Worm (Caenorhabditis elegans): ENCODE measurements around the gene kle-2.

kle-2 gene

ce11 chrIII:7925968-7926367 is 15.5 kb upstream of the kle-2 start:
- no peak for TF ChIP-seq mep-1 (tag; optimal IDR thresholded peaks at IDR 0.05)
- TF ChIP-seq sem-2 (GFP tag; optimal IDR thresholded peaks at IDR 0.05), result no peak
- no peak for TF ChIP-seq snpc-4 (tag; optimal IDR thresholded peaks at IDR 0.05)
- no peak for TF ChIP-seq elt-1 (tag; optimal IDR thresholded peaks at IDR 0.05; ENCODE audit: borderline replicate concordance, insufficient read depth)
- TF ChIP-seq nhr-28 (tag; optimal IDR thresholded peaks at IDR 0.05), result no peak
- no peak for TF ChIP-seq nhr-12 (tag; optimal IDR thresholded peaks at IDR 0.05)
- peak; percentile 24 for TF ChIP-seq nhr-237 (tag; optimal IDR thresholded peaks at IDR 0.05)
- TF ChIP-seq ceh-39 (tag; optimal IDR thresholded peaks at IDR 0.05), result no peak
- no peak for TF ChIP-seq bed-3 (GFP tag; optimal IDR thresholded peaks at IDR 0.05)
- no peak for TF ChIP-seq hlh-1 (tag; optimal IDR thresholded peaks at IDR 0.05)
- TF ChIP-seq lin-32 (GFP tag; optimal IDR thresholded peaks at IDR 0.05), result no peak
- TF ChIP-seq pha-4 (tag; optimal IDR thresholded peaks at IDR 0.05), result peak; percentile 34
- no peak for TF ChIP-seq mls-2 (tag; optimal IDR thresholded peaks at IDR 0.05)
- peak; percentile 78 for TF ChIP-seq ham-2 (GFP tag; optimal IDR thresholded peaks at IDR 0.05)
- TF ChIP-seq lsy-2 (tag; optimal IDR thresholded peaks at IDR 0.05), result peak; percentile 2
- TF ChIP-seq lin-13 (tag; optimal IDR thresholded peaks at IDR 0.05), result no peak
- no peak for TF ChIP-seq mab-5 (tag; optimal IDR thresholded peaks at IDR 0.05)
- no peak for TF ChIP-seq unc-120 (tag; optimal IDR thresholded peaks at IDR 0.05; ENCODE audit: poor library complexity, severe bottlenecking)

- no peak for TF ChIP-seq sptf-1 (tag; optimal IDR thresholded peaks at IDR 0.05)
- TF ChIP-seq nhr-237 (tag; optimal IDR thresholded peaks at IDR 0.05), result peak; percentile 16
- TF ChIP-seq lsy-2 (tag; optimal IDR thresholded peaks at IDR 0.05), result peak; percentile 34
These were observed 12.9 kb upstream of the kle-2 start, which contains the start of the genes C29E4.13 and npp-15 for ce11 chrIII:7928549-7929129. TSS of gene C29E4.13 (minus strand) at chrIII:7928717. TSS of gene npp-15 (plus strand) at chrIII:7929043.

ce11 chrIII:7933235-7933634 is 8.3 kb upstream of the kle-2 start, which contains the start of gene ran-2:
TSS of gene ran-2 (plus strand) at chrIII:7933535.
- TF ChIP-seq tbx-8 (GFP tag; optimal IDR thresholded peaks at IDR 0.05), result no peak
- TF ChIP-seq nhr-28 (tag; optimal IDR thresholded peaks at IDR 0.05), result no peak
- no peak for TF ChIP-seq cnd-1 (tag; optimal IDR thresholded peaks at IDR 0.05)
- TF ChIP-seq elt-3 (tag; optimal IDR thresholded peaks at IDR 0.05), result no peak
- TF ChIP-seq mab-5 (tag; optimal IDR thresholded peaks at IDR 0.05), result no peak
- TF ChIP-seq snpc-4 (tag; optimal IDR thresholded peaks at IDR 0.05), result no peak
- no peak for TF ChIP-seq M03D4.4 (tag; optimal IDR thresholded peaks at IDR 0.05)
- no peak for TF ChIP-seq ces-1 (GFP tag; optimal IDR thresholded peaks at IDR 0.05)
- TF ChIP-seq elt-1 (tag; optimal IDR thresholded peaks at IDR 0.05; ENCODE audit: borderline replicate concordance, insufficient read depth), result no peak
- no peak for TF ChIP-seq nhr-76 (tag; optimal IDR thresholded peaks at IDR 0.05)
- TF ChIP-seq lin-13 (tag; optimal IDR thresholded peaks at IDR 0.05), result no peak
- no peak for TF ChIP-seq zip-8 (tag; optimal IDR thresholded peaks at IDR 0.05)

- TF ChIP-seq sptf-1 (tag; optimal IDR thresholded peaks at IDR 0.05) (no peak), flh-1 (GFP tag; optimal IDR thresholded peaks at IDR 0.05) (no peak), ceh-43 (GFP tag; optimal IDR thresholded peaks at IDR 0.05) (no peak), nhr-28 (tag; optimal IDR thresholded peaks at IDR 0.05) (no peak), unc-120 (tag; optimal IDR thresholded peaks at IDR 0.05; ENCODE audit: poor library complexity, severe bottlenecking) (no peak), lin-32 (GFP tag; optimal IDR thresholded peaks at IDR 0.05) (no peak), mls-2 (tag; optimal IDR thresholded peaks at IDR 0.05) (no peak), lsy-2 (tag; optimal IDR thresholded peaks at IDR 0.05) (no peak), M03D4.4 (tag; optimal IDR thresholded peaks at IDR 0.05) (no peak), nhr-76 (tag; optimal IDR thresholded peaks at IDR 0.05) (no peak), ceh-83 (GFP tag; optimal IDR thresholded peaks at IDR 0.05) (no peak), unc-39 (tag; optimal IDR thresholded peaks at IDR 0.05) (no peak), ces-1 (GFP tag; optimal IDR thresholded peaks at IDR 0.05) (no peak), ham-2 (GFP tag; optimal IDR thresholded peaks at IDR 0.05) (no peak), sem-2 (GFP tag; optimal IDR thresholded peaks at IDR 0.05) (no peak), hlh-1 (tag; optimal IDR thresholded peaks at IDR 0.05) (no peak), mep-1 (tag; optimal IDR thresholded peaks at IDR 0.05) (no peak), elt-3 (tag; optimal IDR thresholded peaks at IDR 0.05) (no peak), elt-1 (tag; optimal IDR thresholded peaks at IDR 0.05; ENCODE audit: borderline replicate concordance, insufficient read depth) (no peak), cnd-1 (tag; optimal IDR thresholded peaks at IDR 0.05) (no peak)
These were observed 4.0 kb upstream of the kle-2 start, which contains the start of gene C29E4.10 for ce11 chrIII:7937548-7937947. TSS of gene C29E4.10 (plus strand) at chrIII:7937848.

- TF ChIP-seq mep-1 (tag; optimal IDR thresholded peaks at IDR 0.05) (peak; percentile 76), hlh-1 (tag; optimal IDR thresholded peaks at IDR 0.05) (peak; percentile 28), nhr-237 (tag; optimal IDR thresholded peaks at IDR 0.05) (peak; percentile 76), ceh-39 (tag; optimal IDR thresholded peaks at IDR 0.05) (peak; percentile 52), blmp-1 (tag; optimal IDR thresholded peaks at IDR 0.05) (no peak), lin-32 (GFP tag; optimal IDR thresholded peaks at IDR 0.05) (no peak), lin-13 (tag; optimal IDR thresholded peaks at IDR 0.05) (peak; percentile 16), ztf-11 (tag; optimal IDR thresholded peaks at IDR 0.05) (no peak), pha-4 (tag; optimal IDR thresholded peaks at IDR 0.05) (peak; percentile 61), lsy-2 (tag; optimal IDR thresholded peaks at IDR 0.05) (peak; percentile 81)
These were observed 698 bp upstream of the kle-2 start, which contains the start of gene C29E4.12 for ce11 chrIII:7940819-7941218. TSS of gene C29E4.12 (plus strand) at chrIII:7941151.

Measured in whole organism, mixed stage, embryonic.